Worm (Caenorhabditis elegans) whole organism, L1 larva: ENCODE measurements around the gene F54C9.7.

Source experiments
- F16B12.6 ChIP-seq: fragments of 150-350 bp; optimal IDR thresholded peaks from 2 replicates; lab custom pipeline; 2014; ENCODE audit warnings: missing biosample characterization, missing genetic modification characterization
- ceh-63 ChIP-seq: fragments of 200-800 bp; sonication (Bioruptor generic); optimal IDR thresholded peaks from 2 replicates; lab custom pipeline; 2018; ENCODE audit warnings: mild to moderate bottlenecking, missing genetic modification characterization, missing compliant biosample characterization
- egl-13 ChIP-seq: sonication (generic microtip); optimal IDR thresholded peaks from 2 replicates; lab custom pipeline; 2016; ENCODE audit warnings: missing genotype, missing genetic modification reagents, missing genetic modification characterization, missing compliant biosample characterization
- elt-3 ChIP-seq, 6 experiments: fragments of 150-350 bp in 1 of 6; sonication (generic microtip); optimal IDR thresholded peaks; 2 replicates each; lab custom pipeline; 2017 to 2018; ENCODE audit warnings: missing biosample characterization in 6 of 6, missing genetic modification characterization in 6 of 6, inconsistent platforms in 1 of 6
- jun-1 ChIP-seq: fragments of 150-350 bp; optimal IDR thresholded peaks from 2 replicates; lab custom pipeline; 2014; ENCODE audit warnings: missing biosample characterization, missing genetic modification reagents, missing genetic modification characterization
- lin-13 ChIP-seq: fragments of 150-350 bp; optimal IDR thresholded peaks from 2 replicates; lab custom pipeline; 2014; ENCODE audit warnings: missing biosample characterization, missing genetic modification reagents, missing genetic modification characterization
- pqm-1 ChIP-seq: sonication (generic microtip); optimal IDR thresholded peaks from 3 replicates; lab custom pipeline; 2017; ENCODE audit warnings: missing biosample characterization, missing genetic modification characterization
- snpc-4 ChIP-seq: fragments of 150-350 bp; optimal IDR thresholded peaks from 2 replicates; lab custom pipeline; 2014; ENCODE audit warnings: missing biosample characterization, missing genetic modification characterization
- unc-86 ChIP-seq: sonication (generic microtip); optimal IDR thresholded peaks from 2 replicates; lab custom pipeline; 2016; ENCODE audit warnings: missing genetic modification characterization, missing compliant biosample characterization

- TF ChIP-seq snpc-4 (tag; lab: Kevin White, UChicago) (no peak), egl-13 (tag; lab: Kevin White, UChicago) (no peak), F16B12.6 (tag; lab: Kevin White, UChicago) (no peak), elt-3 (tag; optimal IDR thresholded peaks at IDR 0.05; lab: Kevin White, UChicago) (no peak), pqm-1 (tag; lab: Kevin White, UChicago) (no peak), unc-86 (tag; lab: Kevin White, UChicago) (no peak), lin-13 (GFP tag; lab: Kevin White, UChicago) (no peak), jun-1 (tag; lab: Kevin White, UChicago) (no peak), ceh-63 (GFP tag; lab: Kevin White, UChicago) (no peak)
Observed at ce11 chrII:8581700-8582099, 8.6 kb downstream of the F54C9.7 start, which contains the start of gene arl-1.
